Worm (Caenorhabditis elegans): ENCODE data around the gene C05D11.13.

DNA sequence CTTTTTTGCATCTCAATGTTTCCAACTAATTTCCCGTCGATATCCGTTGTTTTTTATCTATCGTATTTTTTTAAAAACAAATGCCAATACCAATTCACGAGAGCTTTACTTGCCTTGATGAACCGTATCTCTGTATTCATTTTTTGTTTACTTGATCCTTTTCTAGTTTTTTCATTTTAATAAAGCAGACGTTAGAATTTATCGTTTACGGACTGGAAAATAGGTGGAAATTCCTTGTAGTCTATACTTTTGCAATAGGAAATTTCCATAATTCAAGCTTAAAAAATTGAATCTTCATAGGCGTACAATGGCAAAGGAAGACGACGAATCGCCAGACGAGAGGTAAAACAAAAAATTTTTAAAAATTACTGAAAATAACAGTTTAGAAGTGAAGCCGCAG lies 15.4 kb upstream of the C05D11.13 start, which contains the start of gene algn-1:
- TF ChIP-seq K09A11.1 (tag; optimal IDR thresholded peaks at IDR 0.05; ENCODE audit: insufficient read depth), result no peak
- no peak for TF ChIP-seq lin-11 (tag; optimal IDR thresholded peaks at IDR 0.05)
- TF ChIP-seq nhr-11 (tag; optimal IDR thresholded peaks at IDR 0.05), result no peak

Measured in whole organism, late embryonic.